Worm (Caenorhabditis elegans): ENCODE measurements around the gene elo-8.

DNA sequence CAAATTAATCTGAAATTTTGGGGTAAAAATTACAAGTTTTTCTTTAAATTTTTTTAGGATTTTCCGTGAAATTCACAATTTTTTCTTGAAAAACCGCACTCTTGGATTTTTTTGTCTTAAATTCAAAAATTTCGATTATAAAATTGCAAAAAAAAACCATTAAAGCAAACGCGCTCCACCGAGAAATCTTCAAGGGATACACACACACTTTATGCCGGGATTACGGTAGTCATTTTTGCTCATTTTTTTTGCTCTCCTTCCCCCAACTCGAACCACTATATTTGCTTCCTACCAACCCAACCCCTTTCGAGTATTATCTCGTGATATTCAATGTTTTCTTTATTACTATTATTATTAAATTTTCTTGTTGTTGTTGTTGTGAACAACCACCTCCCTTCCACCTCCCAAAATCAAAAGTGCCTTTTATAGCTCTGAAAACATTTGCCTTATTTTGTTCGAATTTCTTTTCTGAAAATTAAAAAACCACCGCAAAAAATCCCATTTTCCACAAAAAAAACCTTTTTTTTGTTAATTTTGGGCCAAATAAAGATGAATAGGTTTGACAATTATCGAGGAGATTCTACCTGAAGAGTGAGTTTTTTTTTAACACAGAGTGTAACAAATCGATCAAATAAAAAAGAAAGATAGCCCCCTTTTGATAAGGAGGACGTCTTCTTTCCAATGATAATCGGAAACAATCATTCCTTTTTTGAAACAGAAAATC is 20.0 kb upstream of the elo-8 start, which contains the start of gene Y47D3A.32:
- TF ChIP-seq klf-2 (GFP tag; conservative IDR thresholded peaks at IDR 0.05), result no peak
- TF ChIP-seq med-1 (GFP tag; optimal IDR thresholded peaks at IDR 0.05; ENCODE audit: insufficient read depth), result no peak
